Worm (Caenorhabditis elegans) whole organism, L3 larva: Measurements from ENCODE around the gene H03G16.5.

Experiments used
- fkh-10 ChIP-seq: sonication (generic microtip); optimal IDR thresholded peaks from 2 replicates; lab custom pipeline; 2017; ENCODE audit warnings: missing biosample characterization, missing genetic modification reagents, missing genetic modification characterization
- lin-39 ChIP-seq: fragments of 150-350 bp; optimal IDR thresholded peaks from 2 replicates; lab custom pipeline; 2018; ENCODE audit warnings: missing biosample characterization, missing genetic modification reagents, missing genetic modification characterization
- nhr-237 ChIP-seq: fragments of 150-350 bp; optimal IDR thresholded peaks from 2 replicates; lab custom pipeline; 2014; ENCODE audit warnings: missing biosample characterization, missing genetic modification characterization
- pqm-1 ChIP-seq: fragments of 150-350 bp; optimal IDR thresholded peaks from 2 replicates; lab custom pipeline; 2017; ENCODE audit warnings: missing biosample characterization, missing genetic modification characterization, inconsistent platforms
- unc-39 ChIP-seq: sonication (generic microtip); optimal IDR thresholded peaks from 4 replicates; lab custom pipeline; 2017; ENCODE audit warnings: missing biosample characterization, missing genetic modification characterization

- TF ChIP-seq nhr-237 (tag; lab: Kevin White, UChicago), result no peak
- TF ChIP-seq pqm-1 (tag; lab: Kevin White, UChicago), result no peak
- TF ChIP-seq unc-39 (tag; lab: Kevin White, UChicago), result no peak
- no peak for TF ChIP-seq lin-39
- TF ChIP-seq fkh-10 (GFP tag; lab: Kevin White, UChicago), result no peak
These were observed 6.6 kb downstream of the H03G16.5 start for ce11 chrX:15050006-15050405.
